Worm (Caenorhabditis elegans) whole organism, dauer: ENCODE results near the gene sun-1.

Experiments
- unc-62 ChIP-seq: sonication (generic microtip); optimal IDR thresholded peaks from 2 replicates; lab custom pipeline; 2017; ENCODE audit warnings: missing biosample characterization, missing genetic modification reagents, missing genetic modification characterization

sun-1 gene

DNA sequence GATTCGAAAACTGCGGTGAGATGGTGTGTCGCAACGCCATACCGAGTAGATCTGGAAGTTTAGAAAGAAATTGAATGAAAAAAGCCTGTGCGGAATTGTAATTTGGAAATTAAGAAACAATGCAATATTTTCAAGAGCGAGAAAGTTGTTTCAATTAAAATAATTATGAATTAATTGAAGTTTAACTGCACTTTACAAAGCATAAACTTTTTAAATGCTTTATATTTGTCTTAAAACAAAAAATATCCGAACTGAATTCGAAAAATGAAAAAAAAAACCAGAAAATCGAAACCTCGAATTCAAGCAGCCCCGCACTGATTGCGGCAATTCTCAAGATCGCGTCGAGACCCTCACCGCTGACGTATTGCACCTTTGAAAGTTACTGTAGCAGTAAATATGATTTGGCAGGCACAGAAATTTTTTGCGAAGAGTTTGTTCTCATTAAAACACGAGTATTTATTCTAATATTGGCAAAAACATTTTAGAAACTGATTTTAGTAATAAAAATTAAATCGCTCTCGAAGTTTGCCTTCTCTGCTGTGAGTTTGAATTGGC lies at the start of gene sun-1:
Gene sun-1, minus strand, starts transcription at position 51 of the 555 bp plus-strand sequence.
- TF ChIP-seq unc-62 = no peak

- TF ChIP-seq unc-62 = no peak
Observed at ce11 chrV:13236507-13236906, 43.2 kb upstream of the sun-1 start, which contains the start of gene dmd-10. Gene dmd-10 (minus strand): TSS chrV:13236607.

DNA sequence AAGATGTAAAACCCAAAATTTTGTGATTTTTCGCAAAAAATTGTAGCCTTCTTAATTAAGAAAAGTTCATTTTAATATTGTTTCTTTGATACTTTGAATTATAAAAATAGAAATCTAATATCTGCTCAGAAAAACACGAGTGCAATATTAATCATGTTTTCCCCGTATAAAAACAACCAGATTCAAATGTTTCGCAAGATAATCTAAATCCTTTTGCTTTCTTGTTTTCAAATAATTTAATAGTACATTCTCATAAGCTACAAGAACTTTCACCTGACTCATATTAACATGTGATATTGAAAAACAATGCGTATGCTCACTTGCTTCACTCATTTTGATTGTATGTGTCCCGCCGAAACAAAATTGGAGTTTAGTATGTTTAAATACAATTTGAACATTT lies 42.0 kb upstream of the sun-1 start:
- TF ChIP-seq unc-62 = no peak

- no peak for TF ChIP-seq unc-62
Observed at ce11 chrV:13229538-13229937, 36.2 kb upstream of the sun-1 start.

- TF ChIP-seq unc-62 = no peak
Observed at ce11 chrV:13221066-13221465, 27.7 kb upstream of the sun-1 start.

- no peak for TF ChIP-seq unc-62
Observed at ce11 chrV:13212584-13212983, 19.2 kb upstream of the sun-1 start.

DNA sequence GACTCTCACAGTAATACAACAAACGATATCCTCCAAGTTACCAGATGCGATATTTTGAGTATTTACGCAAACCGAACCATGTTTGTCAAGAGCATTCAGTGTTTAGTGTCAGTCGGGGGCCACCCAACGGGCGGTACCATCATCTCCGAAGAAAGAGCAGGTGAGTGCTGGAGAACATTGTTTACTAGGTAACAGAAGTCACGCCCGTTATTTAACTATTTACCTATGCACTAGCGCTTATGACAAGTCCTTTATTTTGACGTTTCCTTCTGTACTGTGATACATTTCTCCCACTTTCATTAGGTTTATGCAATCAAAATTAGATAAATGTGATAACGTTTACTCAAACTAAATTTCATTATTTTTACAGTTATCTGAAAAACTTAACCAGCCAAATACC lies 16.2 kb upstream of the sun-1 start, which contains the start of gene F57B1.6:
Gene F57B1.6, plus strand, starts transcription at position 79 of the 400 bp plus-strand sequence.
- TF ChIP-seq unc-62 = no peak

- no peak for TF ChIP-seq unc-62
Observed at ce11 chrV:13207426-13207825, 14.1 kb upstream of the sun-1 start, which contains the start of gene F57B1.5. Gene F57B1.5 (plus strand): TSS chrV:13207726.

DNA sequence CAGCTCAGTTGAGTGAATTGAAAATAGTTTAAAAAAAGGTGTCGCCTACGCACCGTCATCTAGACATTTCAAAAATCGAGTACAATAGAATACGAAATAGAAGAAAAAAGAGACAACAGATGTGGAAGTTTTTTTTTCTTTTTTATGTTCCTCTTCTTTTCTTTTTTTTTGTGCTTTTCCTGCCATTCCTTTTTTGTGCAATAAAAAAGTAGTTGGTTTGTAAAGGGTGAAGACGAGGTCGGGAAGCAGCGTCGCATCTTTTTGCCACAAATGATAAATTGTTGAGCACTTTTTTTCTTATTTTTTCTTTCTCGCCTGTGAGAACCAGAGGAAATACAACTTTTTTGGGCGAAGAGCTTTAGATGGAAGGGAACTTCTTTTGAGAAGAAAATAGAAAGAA lies 13.2 kb upstream of the sun-1 start:
- TF ChIP-seq unc-62 = no peak

ce11 chrV:13202127-13202610 lies 8.8 kb upstream of the sun-1 start, which contains the start of the genes col-159 and col-160:
Gene col-159 (minus strand): TSS chrV:13202177.
Gene col-160 (minus strand): TSS chrV:13202189.
- TF ChIP-seq unc-62 = no peak

DNA sequence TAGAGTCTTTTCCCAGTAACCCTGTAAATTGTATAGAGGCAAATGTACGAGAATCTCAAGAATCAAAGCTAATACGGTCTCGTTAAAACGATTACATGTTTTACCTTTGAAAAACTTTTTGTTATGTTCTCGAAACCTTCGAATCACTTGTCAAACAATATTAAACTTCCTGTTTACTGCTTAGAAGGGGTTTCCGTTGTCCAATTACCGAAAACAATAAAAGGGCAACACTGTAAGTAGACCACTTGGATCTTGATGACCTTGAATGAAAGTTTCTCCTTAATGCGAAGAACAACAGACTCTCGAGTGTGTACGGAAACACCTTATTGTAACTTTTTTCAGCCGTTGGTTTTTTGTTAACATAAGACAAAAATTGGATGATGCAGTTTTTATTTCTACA lies 7.3 kb upstream of the sun-1 start:
- TF ChIP-seq unc-62 = no peak

ce11 chrV:13197823-13198222 lies 4.5 kb upstream of the sun-1 start, which contains the start of gene F57B1.9:
Gene F57B1.9 (minus strand): TSS chrV:13197923.
- no peak for TF ChIP-seq unc-62

DNA sequence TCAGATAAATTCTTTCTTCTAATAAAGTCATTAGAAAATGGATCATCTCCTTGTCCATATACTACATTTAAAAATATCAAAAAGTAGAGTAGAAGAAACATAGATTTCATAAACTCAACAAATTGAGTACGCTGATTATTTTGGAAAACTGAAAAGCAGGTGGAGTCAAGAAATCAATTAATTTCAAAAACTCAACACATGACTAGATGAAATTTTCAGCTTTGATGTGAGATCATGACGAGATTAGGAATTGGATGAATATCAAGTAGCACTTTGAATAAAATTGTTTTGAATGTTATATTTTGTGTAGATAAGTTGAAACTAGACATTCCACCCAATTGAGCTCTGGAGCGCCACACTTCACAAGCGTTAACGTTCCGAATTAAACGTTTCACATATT lies 2.2 kb upstream of the sun-1 start, which contains the start of gene F57B1.1:
Gene F57B1.1, minus strand, starts transcription at position 101 of the 400 bp plus-strand sequence.
- TF ChIP-seq unc-62 = no peak

- TF ChIP-seq unc-62 = no peak
Observed at ce11 chrV:13185384-13185783, 8.0 kb downstream of the sun-1 start, which contains the start of gene sri-6. Gene sri-6 (plus strand): TSS chrV:13185684.

- TF ChIP-seq unc-62 = no peak
Observed at ce11 chrV:13184137-13184536, 9.2 kb downstream of the sun-1 start, which contains the start of gene T09E8.4. Gene T09E8.4 (minus strand): TSS chrV:13184237.

- TF ChIP-seq unc-62 = no peak
Observed at ce11 chrV:13181450-13181849, 11.9 kb downstream of the sun-1 start.

DNA sequence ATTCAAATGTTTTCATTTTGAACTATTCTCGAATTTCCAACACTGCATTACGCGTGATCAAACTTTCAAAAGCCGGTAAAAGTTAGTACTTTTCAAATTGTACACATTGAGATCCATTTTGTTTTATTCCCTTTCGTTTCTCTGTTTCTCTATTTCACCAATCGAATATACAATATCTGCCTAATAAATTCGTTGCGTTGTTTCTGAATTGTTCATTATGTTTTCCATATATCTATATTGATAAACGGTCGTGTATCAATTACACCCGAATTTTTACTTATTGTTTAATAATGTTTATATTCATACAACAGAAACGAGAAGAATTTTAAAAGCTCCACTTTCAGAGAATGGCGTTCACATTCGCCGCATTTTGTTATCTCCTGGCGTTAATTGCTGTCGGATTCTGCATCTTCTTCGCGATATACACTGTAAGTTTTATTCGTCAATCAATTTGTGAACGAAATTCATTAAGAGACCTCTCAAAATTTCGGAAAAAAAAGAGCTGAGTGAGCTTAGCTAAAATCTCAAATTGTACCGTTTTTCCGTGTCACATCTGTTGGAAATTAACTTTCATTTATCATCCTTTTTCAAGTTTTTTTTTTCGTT lies 13.2 kb downstream of the sun-1 start, which contains the start of gene cni-1:
Gene cni-1, plus strand, starts transcription at position 345 of the 606 bp plus-strand sequence.
- no peak for TF ChIP-seq unc-62

- no peak for TF ChIP-seq unc-62
Observed at ce11 chrV:13176814-13177213, 16.5 kb downstream of the sun-1 start.
